Fruit fly (Drosophila melanogaster) whole organism, wandering third instar larva: ENCODE results near the gene Alr.

Experiments
- N ChIP-seq: fragments of >200 bp; optimal IDR thresholded peaks from 2 replicates; lab custom pipeline; 2018; ENCODE audit warnings: missing biosample characterization, missing external identifiers, missing genetic modification characterization
- lola ChIP-seq: fragments of >200 bp; optimal IDR thresholded peaks from 2 replicates; lab custom pipeline; 2017; ENCODE audit warnings: missing biosample characterization, missing genetic modification characterization

DNA sequence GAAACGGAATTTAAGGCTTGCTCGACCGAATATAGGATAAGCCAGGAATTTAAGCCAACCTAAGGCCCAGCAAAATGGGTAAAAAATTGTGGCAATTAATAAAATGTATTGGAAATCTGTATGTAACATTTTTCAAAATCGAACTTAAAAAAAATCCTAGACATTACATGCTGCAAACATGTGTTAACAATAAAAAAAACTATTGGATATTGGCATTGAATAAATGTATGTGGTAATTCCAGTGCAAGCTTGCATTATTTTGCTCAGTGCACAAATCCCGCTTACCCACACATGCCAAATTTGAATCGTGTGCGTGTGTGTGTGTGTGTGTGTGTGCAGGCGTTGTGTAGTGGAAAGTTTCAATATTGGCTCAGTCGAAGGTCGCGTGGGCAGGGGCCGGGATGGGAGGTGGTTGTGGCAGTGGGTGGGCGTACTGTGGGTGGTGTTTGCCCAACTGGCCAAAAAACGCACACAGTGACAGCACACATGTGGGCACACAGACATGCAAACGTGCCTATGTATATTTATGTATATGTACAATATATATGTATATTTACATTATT is 15.4 kb downstream of the Alr start:
- TF ChIP-seq lola, result no peak
- TF ChIP-seq N (GFP tag; lab: Kevin White, UChicago), result no peak
